Worm (Caenorhabditis elegans): ENCODE measurements around the gene ZK930.6.

DNA sequence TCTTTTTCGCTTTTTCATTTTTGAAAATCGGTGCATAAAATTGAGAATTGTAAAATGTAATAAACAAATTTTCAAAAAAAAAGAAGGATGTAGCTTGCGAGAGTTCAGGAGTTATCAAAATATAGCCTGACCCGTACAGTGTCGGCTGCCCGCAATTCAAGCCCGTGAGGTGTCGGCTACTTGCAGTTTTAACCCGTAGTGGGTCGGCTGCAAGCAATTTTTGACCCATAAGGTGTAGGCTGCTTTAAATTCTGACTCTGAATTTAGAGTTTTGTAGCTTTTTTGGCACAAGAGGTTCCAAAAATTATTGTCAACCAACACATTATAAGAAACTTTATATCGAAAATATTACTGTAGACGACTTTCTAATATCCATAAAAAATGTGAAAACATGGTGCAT, 37.8 kb upstream of the ZK930.6 start:
- TF ChIP-seq unc-86 (tag; optimal IDR thresholded peaks at IDR 0.05): no peak
- no peak for TF ChIP-seq odd-2 (tag; optimal IDR thresholded peaks at IDR 0.05)
- TF ChIP-seq fkh-10 (GFP tag; optimal IDR thresholded peaks at IDR 0.05): no peak
